Fruit fly (Drosophila melanogaster) S2 (cell line): ENCODE measurements around the gene papi.

Experiments used
- CG8478 ChIP-seq: fragments of >200 bp; optimal IDR thresholded peaks from 2 replicates; lab custom pipeline; 2018
- CTCF ChIP-seq, 2 experiments: fragments of >200 bp; optimal IDR thresholded peaks; 2 replicates each; lab custom pipeline; 2018

- no peak for TF ChIP-seq CG8478
- TF ChIP-seq CTCF (optimal IDR thresholded peaks at IDR 0.05; lab: Kevin White, UChicago): no peak
Measured at dm6 chr2L:2178810-2179143, 41.8 kb upstream of the papi start.
